Worm (Caenorhabditis elegans): ENCODE data around the gene rbm-25.

DNA sequence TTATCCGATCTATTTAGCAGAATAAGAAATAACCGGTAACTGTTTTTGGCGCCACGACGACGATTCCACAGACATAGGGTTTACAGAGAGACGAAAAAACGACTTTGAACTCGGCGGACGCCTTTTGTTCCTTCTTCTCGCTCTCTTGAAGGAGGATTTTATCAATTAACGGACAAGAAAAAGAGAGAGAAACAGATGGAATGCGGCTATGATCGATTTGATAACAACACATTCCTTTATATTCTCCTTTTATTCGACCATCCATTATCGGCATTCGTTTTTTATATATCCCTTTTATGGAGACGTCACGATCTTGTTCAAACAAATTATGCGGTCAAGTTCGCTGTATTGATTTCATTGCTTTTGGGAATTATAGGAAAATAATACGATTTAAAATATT lies 50.8 kb downstream of the rbm-25 start:
- TF ChIP-seq sea-1 (GFP tag; conservative IDR thresholded peaks at IDR 0.05): no peak
- no peak for TF ChIP-seq hmbx-1 (tag; optimal IDR thresholded peaks at IDR 0.05)
- no peak for TF ChIP-seq flt-1 (GFP tag; IDR thresholded peaks at IDR 0.05)
- TF ChIP-seq ceh-36 (tag; optimal IDR thresholded peaks at IDR 0.05): no peak
- TF ChIP-seq aly-1 (tag; optimal IDR thresholded peaks at IDR 0.05): no peak

Measured in whole organism, early embryonic.